Worm (Caenorhabditis elegans) whole organism, L4 larva: Measurements from ENCODE around the gene D1005.2.
"Not testable (repeated sequence)": the region's sequence is repeated elsewhere in the genome, so short reads cannot be mapped to it uniquely, and the experiment has no call there.

Experiments used
- F37D6.2 ChIP-seq: sonication (generic microtip); optimal IDR thresholded peaks from 2 replicates; lab custom pipeline; 2016; ENCODE audit warnings: mild to moderate bottlenecking, missing genetic modification characterization, missing compliant biosample characterization
- F44E2.7 ChIP-seq: fragments of 200-800 bp; sonication (Bioruptor generic); IDR thresholded peaks from 2 replicates; pipeline ENCODE4 v2.1.2; 2022; ENCODE audit warnings: missing genetic modification characterization, missing compliant biosample characterization
- T20F7.1 ChIP-seq: fragments of 200-800 bp; sonication (Bioruptor generic); optimal IDR thresholded peaks from 2 replicates; lab custom pipeline; 2018; ENCODE audit warnings: mild to moderate bottlenecking, missing genetic modification characterization, missing compliant biosample characterization
- T26A8.4 ChIP-seq: fragments of 200-800 bp; sonication (Bioruptor generic); IDR thresholded peaks from 2 replicates; pipeline ENCODE4 v1.3.6; 2022; ENCODE audit warnings: missing genetic modification characterization, missing compliant biosample characterization
- ZK546.5 ChIP-seq, 2 experiments: sonication (generic microtip); optimal IDR thresholded peaks; 2 replicates each; lab custom pipeline; 2017; ENCODE audit warnings: missing biosample characterization in 2 of 2, missing genetic modification characterization in 2 of 2
- ama-1 ChIP-seq: fragments of 150-350 bp; optimal IDR thresholded peaks from 2 replicates; lab custom pipeline; 2014; ENCODE audit warnings: inconsistent platforms, mixed read lengths
- arid-1 ChIP-seq: fragments of 200-800 bp; sonication (Bioruptor generic); conservative IDR thresholded peaks from 2 replicates; pipeline ENCODE4 v1.3.6; 2022; ENCODE audit warnings: missing genetic modification reagents, missing genetic modification characterization, missing compliant biosample characterization
- attf-4 ChIP-seq: sonication (generic microtip); optimal IDR thresholded peaks from 3 replicates; lab custom pipeline; 2017; ENCODE audit warnings: missing biosample characterization, missing genetic modification characterization
- ceh-62 ChIP-seq: sonication (generic microtip); optimal IDR thresholded peaks from 2 replicates; lab custom pipeline; 2017; ENCODE audit warnings: missing biosample characterization, missing genetic modification characterization
- ctbp-1 ChIP-seq: fragments of 200-800 bp; sonication (Bioruptor generic); IDR thresholded peaks from 2 replicates; pipeline ENCODE4 v1.3.6; 2022; ENCODE audit warnings: missing genetic modification reagents, missing genetic modification characterization, missing compliant biosample characterization
- daf-16 ChIP-seq, 3 experiments: sonication (generic microtip); optimal IDR thresholded peaks; 2 replicates each; lab custom pipeline; 2016 to 2017; ENCODE audit warnings: missing genetic modification characterization in 3 of 3, missing genetic modification reagents in 3 of 3, mild to moderate bottlenecking in 2 of 3, missing compliant biosample characterization in 2 of 3, missing biosample characterization in 1 of 3, moderate library complexity in 1 of 3
- dmd-6 ChIP-seq: fragments of 200-800 bp; sonication (Bioruptor generic); IDR thresholded peaks from 2 replicates; pipeline ENCODE4 v1.3.6; 2022; ENCODE audit warnings: missing genetic modification reagents, missing genetic modification characterization, missing compliant biosample characterization
- dpl-1 ChIP-seq: fragments of 150-350 bp; optimal IDR thresholded peaks from 2 replicates; lab custom pipeline; 2014; ENCODE audit warnings: missing biosample characterization, missing genetic modification reagents, missing genetic modification characterization
- duxl-1 ChIP-seq: sonication (generic microtip); optimal IDR thresholded peaks from 2 replicates; lab custom pipeline; 2016; ENCODE audit warnings: mild to moderate bottlenecking, missing genetic modification characterization, moderate library complexity, missing compliant biosample characterization; ENCODE audit not compliant: poor library complexity
- dve-1 ChIP-seq: sonication (generic microtip); optimal IDR thresholded peaks from 2 replicates; lab custom pipeline; 2017; ENCODE audit warnings: antibody characterized with exemption, mild to moderate bottlenecking, missing genetic modification characterization, missing compliant biosample characterization; ENCODE audit not compliant: insufficient read depth
- hlh-11 ChIP-seq: fragments of 200-800 bp; sonication (Bioruptor generic); optimal IDR thresholded peaks from 2 replicates; lab custom pipeline; 2018; ENCODE audit warnings: mild to moderate bottlenecking, missing genetic modification characterization, missing compliant biosample characterization
- hlh-30 ChIP-seq: sonication (generic microtip); optimal IDR thresholded peaks from 2 replicates; lab custom pipeline; 2017; ENCODE audit warnings: antibody characterized with exemption, mild to moderate bottlenecking, missing genetic modification characterization, missing compliant biosample characterization; ENCODE audit not compliant: insufficient read depth
- hmg-1.1 ChIP-seq: fragments of 200-800 bp; sonication (Bioruptor generic); IDR thresholded peaks from 2 replicates; pipeline ENCODE4 v1.3.6; 2022; ENCODE audit warnings: missing genetic modification reagents, missing genetic modification characterization, missing compliant biosample characterization
- jun-1 ChIP-seq: fragments of 150-350 bp; optimal IDR thresholded peaks from 2 replicates; lab custom pipeline; 2014; ENCODE audit warnings: missing biosample characterization, missing genetic modification reagents, missing genetic modification characterization
- lim-7 ChIP-seq: fragments of 200-800 bp; sonication (Bioruptor generic); IDR thresholded peaks from 2 replicates; pipeline ENCODE4 v1.3.6; 2022; ENCODE audit warnings: missing genetic modification characterization, missing compliant biosample characterization
- lin-38 ChIP-seq: fragments of 200-800 bp; sonication (Bioruptor generic); IDR thresholded peaks from 2 replicates; pipeline ENCODE4 v1.3.6; 2022; ENCODE audit warnings: missing genetic modification reagents, missing genetic modification characterization, missing compliant biosample characterization
- madf-5 ChIP-seq, 2 experiments: fragments of 200-800 bp; sonication (Bioruptor generic); IDR thresholded peaks; 2 replicates each; pipeline ENCODE4 v1.3.6; 2022; ENCODE audit warnings: missing compliant biosample characterization in 2 of 2, missing genetic modification characterization in 2 of 2
- madf-9 ChIP-seq: fragments of 200-800 bp; sonication (Bioruptor generic); conservative IDR thresholded peaks from 2 replicates; pipeline ENCODE4 v1.3.6; 2022; ENCODE audit warnings: missing genetic modification reagents, missing genetic modification characterization, missing compliant biosample characterization
- mep-1 ChIP-seq: fragments of 150-350 bp; sonication (generic microtip); optimal IDR thresholded peaks from 3 replicates; lab custom pipeline; 2014; ENCODE audit warnings: missing biosample characterization, missing genetic modification characterization
- mxl-2 ChIP-seq: fragments of 200-800 bp; sonication (Bioruptor generic); conservative IDR thresholded peaks from 2 replicates; pipeline ENCODE4 v1.3.6; 2022; ENCODE audit warnings: missing genetic modification reagents, missing genetic modification characterization, missing compliant biosample characterization
- mxl-3 ChIP-seq: fragments of 200-800 bp; sonication (Bioruptor generic); optimal IDR thresholded peaks from 2 replicates; lab custom pipeline; 2018; ENCODE audit warnings: mild to moderate bottlenecking, missing genetic modification characterization, missing compliant biosample characterization
- nhr-25 ChIP-seq: sonication (generic microtip); optimal IDR thresholded peaks from 2 replicates; lab custom pipeline; 2017; ENCODE audit warnings: missing genetic modification characterization, mild to moderate bottlenecking, missing compliant biosample characterization, antibody characterized with exemption, moderate library complexity, borderline replicate concordance; ENCODE audit not compliant: insufficient read depth
- nhr-28 ChIP-seq: fragments of 150-350 bp; optimal IDR thresholded peaks from 2 replicates; lab custom pipeline; 2014; ENCODE audit warnings: missing biosample characterization, missing genetic modification characterization
- pha-4 ChIP-seq, 2 experiments: fragments of 150-350 bp in 1 of 2; fragments of 200-800 bp in 1 of 2; sonication (Bioruptor generic) in 1 of 2; IDR thresholded peaks in 1 of 2; optimal IDR thresholded peaks in 1 of 2; 2 replicates each; pipeline versions ENCODE4 v1.3.6 to Lab custom; 2014 to 2022; ENCODE audit warnings: missing genetic modification characterization in 2 of 2, missing genetic modification reagents in 2 of 2, missing biosample characterization in 1 of 2, missing compliant biosample characterization in 1 of 2
- php-3 ChIP-seq: fragments of 200-800 bp; sonication (Bioruptor generic); IDR thresholded peaks from 2 replicates; pipeline ENCODE4 v1.3.6; 2022; ENCODE audit warnings: missing genetic modification reagents, missing genetic modification characterization, missing compliant biosample characterization
- pqm-1 ChIP-seq: sonication (generic microtip); optimal IDR thresholded peaks from 2 replicates; lab custom pipeline; 2017; ENCODE audit warnings: missing biosample characterization, missing genetic modification characterization
- tra-1 ChIP-seq: fragments of 200-800 bp; sonication (Bioruptor generic); IDR thresholded peaks from 2 replicates; pipeline ENCODE4 v1.3.6; 2022; ENCODE audit warnings: missing genetic modification reagents, missing genetic modification characterization, missing compliant biosample characterization
- unc-39 ChIP-seq: sonication (generic microtip); optimal IDR thresholded peaks from 2 replicates; lab custom pipeline; 2017; ENCODE audit warnings: missing biosample characterization, missing genetic modification characterization
- unc-62 ChIP-seq, 3 experiments: fragments of 150-350 bp in 1 of 3; sonication (generic microtip); optimal IDR thresholded peaks in 2 of 3; peaks in 1 of 3; 1 replicate in 1 of 3; 2 replicates in 2 of 3; lab custom pipeline; 2014 to 2017; ENCODE audit warnings: missing biosample characterization in 3 of 3, missing genetic modification characterization in 3 of 3, missing genetic modification reagents in 3 of 3, missing genotype in 1 of 3
- zag-1 ChIP-seq: fragments of 150-350 bp; optimal IDR thresholded peaks from 2 replicates; lab custom pipeline; 2014; ENCODE audit warnings: missing biosample characterization, missing genetic modification characterization
- zip-2 ChIP-seq: fragments of 150-350 bp; optimal IDR thresholded peaks from 2 replicates; lab custom pipeline; 2014; ENCODE audit warnings: missing biosample characterization, missing genetic modification characterization
- ztf-7 ChIP-seq: fragments of 150-350 bp; optimal IDR thresholded peaks from 2 replicates; lab custom pipeline; 2014; ENCODE audit warnings: missing biosample characterization, missing genetic modification characterization

The D1005.2 gene

ce11 chrX:1419163-1419696, 39.6 kb upstream of the D1005.2 start, which contains the start of gene F19G12.9:
F19G12.9 (plus strand) TSS chrX:1419213.
- TF ChIP-seq lin-38 (GFP tag; lab: Robert Waterston, UW) (peak; percentile 89), lim-7 (GFP tag; lab: Robert Waterston, UW) (no peak)

ce11 chrX:1420524-1420923, 38.3 kb upstream of the D1005.2 start:
- TF ChIP-seq zag-1 (tag; lab: Kevin White, UChicago) (no peak), zip-2 (tag; lab: Kevin White, UChicago) (no peak), jun-1 (tag; lab: Kevin White, UChicago) (no peak), T26A8.4 (GFP tag; lab: Robert Waterston, UW) (no peak), madf-9 (GFP tag; lab: Robert Waterston, UW) (no peak), dve-1 (peak; percentile 28), lin-38 (GFP tag; lab: Robert Waterston, UW) (peak; percentile 55), daf-16 (GFP tag; optimal IDR thresholded peaks at IDR 0.05; lab: Kevin White, UChicago) (no peak), daf-16 (tag; optimal IDR thresholded peaks at IDR 0.05; lab: Kevin White, UChicago) (peak; percentile 3)

- TF ChIP-seq lin-38 (GFP tag; lab: Robert Waterston, UW) (peak; percentile 27; the same call in 1 of the 2 replicates), hlh-11 (peak; percentile 30), dmd-6 (peak; percentile 50), nhr-28 (tag; lab: Kevin White, UChicago) (peak; percentile 21), tra-1 (GFP tag; lab: Robert Waterston, UW) (0 out of 2 replicates have a peak, but pooled peaks have one; percentile 50), mxl-3 (peak; percentile 49), daf-16 (tag; optimal IDR thresholded peaks at IDR 0.05; lab: Kevin White, UChicago) (peak; percentile 17), hlh-30 (tag; lab: Kevin White, UChicago) (peak; percentile 32), hmg-1.1 (GFP tag; lab: Robert Waterston, UW) (0 out of 2 replicates have a peak, but pooled peaks have one; percentile 19)
- not testable (repeated sequence) for TF ChIP-seq daf-16 (GFP tag; optimal IDR thresholded peaks at IDR 0.05; lab: Kevin White, UChicago)
Measured at ce11 chrX:1422221-1422620, 36.6 kb upstream of the D1005.2 start.

DNA sequence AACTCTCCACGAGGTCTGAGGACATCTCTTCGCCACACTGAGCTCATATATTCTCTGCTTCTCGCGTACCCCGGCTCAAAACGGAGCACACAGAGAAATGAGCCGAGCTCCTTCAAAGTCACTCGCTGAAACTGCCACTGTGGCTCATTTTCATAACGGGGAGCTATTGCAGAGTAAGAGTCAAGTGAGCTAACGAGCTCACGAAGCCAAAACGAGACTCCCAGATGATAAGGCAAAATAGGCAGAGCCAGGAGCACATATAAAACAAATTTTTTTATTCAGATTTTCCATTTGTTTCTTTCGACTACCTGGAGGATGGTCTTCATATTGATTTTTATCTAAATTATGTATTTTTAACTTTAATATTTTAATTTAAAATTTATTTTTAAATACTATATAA, 34.3 kb upstream of the D1005.2 start, which contains the start of gene F19G12.3:
Gene F19G12.3 (plus strand): TSS at position 301 of the 400 bp plus-strand sequence.
- TF ChIP-seq ZK546.5 (tag; optimal IDR thresholded peaks at IDR 0.05; lab: Kevin White, UChicago) (no peak), zag-1 (tag; lab: Kevin White, UChicago) (no peak), lim-7 (GFP tag; lab: Robert Waterston, UW) (no peak), dve-1 (no peak), madf-5 (GFP tag; IDR thresholded peaks at IDR 0.05; lab: Robert Waterston, UW) (no peak), lin-38 (GFP tag; lab: Robert Waterston, UW) (no peak), unc-62 (GFP tag; optimal IDR thresholded peaks at IDR 0.05 in 1 of 2; lab: Kevin White, UChicago) (peak in 1 of 2 experiments; percentile 87), unc-62 (tag; optimal IDR thresholded peaks at IDR 0.05; lab: Kevin White, UChicago) (no peak)
- TF ChIP-seq, all 104 proteins: peak for 1

ce11 chrX:1426425-1426824, 32.4 kb upstream of the D1005.2 start, which contains the start of gene F19G12.11:
F19G12.11 (minus strand) TSS chrX:1426525.
- TF ChIP-seq ceh-62 (tag; lab: Kevin White, UChicago) (no peak), php-3 (GFP tag; lab: Robert Waterston, UW) (no peak), zip-2 (tag; lab: Kevin White, UChicago) (no peak), ctbp-1 (GFP tag; lab: Robert Waterston, UW) (no peak), mxl-2 (GFP tag; lab: Robert Waterston, UW) (no peak), duxl-1 (tag; lab: Kevin White, UChicago) (no peak), pha-4 (GFP tag; IDR thresholded peaks at IDR 0.05; lab: Robert Waterston, UW) (no peak), pha-4 (tag; optimal IDR thresholded peaks at IDR 0.05; lab: Kevin White, UChicago) (no peak), dpl-1 (GFP tag; lab: Kevin White, UChicago) (no peak), unc-39 (no peak), nhr-25 (tag; lab: Kevin White, UChicago) (no peak), arid-1 (no peak), F37D6.2 (no peak), T20F7.1 (GFP tag; lab: Kevin White, UChicago) (no peak), nhr-28 (tag; lab: Kevin White, UChicago) (no peak), ztf-7 (tag; lab: Kevin White, UChicago) (no peak), F44E2.7 (GFP tag; lab: Robert Waterston, UW) (no peak), attf-4 (no peak), ama-1 (lab: Kevin White, UChicago) (no peak), mep-1 (tag; lab: Kevin White, UChicago) (no peak), pqm-1 (tag; lab: Kevin White, UChicago) (no peak)
- TF ChIP-seq, all 104 proteins: peak for 0
